Fruit fly (Drosophila melanogaster): Measurements from ENCODE around the gene bigmax.

Gene bigmax

DNA sequence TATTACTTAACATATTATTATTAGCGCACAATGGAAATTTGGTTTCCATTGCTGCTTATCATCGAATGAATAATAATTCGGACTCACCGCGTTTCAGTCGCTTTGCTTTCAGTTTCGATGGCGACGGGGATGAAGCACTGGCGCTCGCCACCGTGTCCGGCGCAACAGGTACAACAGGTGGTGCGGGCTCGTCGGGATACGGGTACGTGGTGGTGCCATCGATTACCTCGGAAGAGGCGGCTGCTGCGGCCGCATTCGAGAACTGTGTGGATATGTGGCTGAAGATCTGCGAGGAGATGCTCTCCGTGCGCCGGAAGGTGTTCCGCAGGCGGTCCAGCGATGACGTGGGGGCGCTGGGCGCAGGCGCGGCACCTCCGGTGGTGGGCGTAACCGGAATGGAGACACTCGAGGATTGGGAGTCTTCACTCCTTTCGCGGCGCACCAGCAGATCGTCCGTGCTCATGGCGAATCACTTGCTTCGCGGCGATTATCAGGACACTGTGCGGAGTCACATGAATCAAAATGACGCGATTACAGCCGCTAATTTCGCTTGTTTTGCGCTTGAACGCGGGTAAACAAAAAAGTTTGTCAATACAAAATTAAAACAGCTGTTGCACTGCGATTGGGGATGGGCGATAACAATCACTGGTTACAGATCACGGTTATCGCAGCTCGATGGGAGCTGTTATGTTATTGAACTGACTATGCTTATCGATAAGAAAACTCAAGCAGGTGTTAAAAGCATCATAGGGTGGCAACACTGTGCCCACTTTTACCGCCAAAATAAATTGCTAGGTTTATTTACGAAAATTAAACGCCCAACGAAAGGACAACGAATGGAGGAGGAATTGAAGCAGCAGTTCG is 49.7 kb downstream of the bigmax start, which contains the start of the genes CG31064 and PolA2 (continued):
- no peak for TF ChIP-seq CG3407 (GFP tag; optimal IDR thresholded peaks at IDR 0.05)
- no peak for TF ChIP-seq sug (tag; optimal IDR thresholded peaks at IDR 0.05)
- TF ChIP-seq CG10267 (tag; optimal IDR thresholded peaks at IDR 0.05): peak; percentile 53
- TF ChIP-seq CG4360 (GFP tag; IDR thresholded peaks at IDR 0.05): no peak
- no peak for TF ChIP-seq bsh (GFP tag; optimal IDR thresholded peaks at IDR 0.05)
- no peak for TF ChIP-seq CG32767 (GFP tag; IDR thresholded peaks at IDR 0.05)
- peak; percentile 7 for TF ChIP-seq CG13624 (GFP tag; optimal IDR thresholded peaks at IDR 0.05)
- TF ChIP-seq Chrac-16 (GFP tag; optimal IDR thresholded peaks at IDR 0.05): no peak
- peak; percentile 72 for TF ChIP-seq unc-4 (GFP tag; IDR thresholded peaks at IDR 0.05; ENCODE audit: partially characterized antibody)
- no peak for TF ChIP-seq Atf-2 (GFP tag; optimal IDR thresholded peaks at IDR 0.05)
- no peak for TF ChIP-seq chif (GFP tag; optimal IDR thresholded peaks at IDR 0.05)
- no peak for TF ChIP-seq Vsx1 (GFP tag; optimal IDR thresholded peaks at IDR 0.05)
- TF ChIP-seq CG8290 (GFP tag; optimal IDR thresholded peaks at IDR 0.05): no peak
- TF ChIP-seq CG8290 (tag; optimal IDR thresholded peaks at IDR 0.05): no peak
- peak; percentile 69; the same call in 1 of the 2 replicates for TF ChIP-seq CG42726 (GFP tag; IDR thresholded peaks at IDR 0.05; ENCODE audit: partially characterized antibody)
- peak; percentile 95 for TF ChIP-seq chinmo (GFP tag; IDR thresholded peaks at IDR 0.05; ENCODE audit: partially characterized antibody)
- peak; percentile 89 for TF ChIP-seq bbx (GFP tag; IDR thresholded peaks at IDR 0.05; ENCODE audit: partially characterized antibody)
- TF ChIP-seq pita (GFP tag; optimal IDR thresholded peaks at IDR 0.05): no peak
- TF ChIP-seq CG11560 (tag; IDR thresholded peaks at IDR 0.05): no peak
- TF ChIP-seq row (GFP tag; IDR thresholded peaks at IDR 0.05): peak; percentile 46; the same call in 1 of the 3 replicates
- no peak for TF ChIP-seq CG17361 (GFP tag; IDR thresholded peaks at IDR 0.05)
- TF ChIP-seq CG18011 (GFP tag; optimal IDR thresholded peaks at IDR 0.05): peak; percentile 17
- TF ChIP-seq Hr39 (optimal IDR thresholded peaks at IDR 0.05): no peak
- no peak for TF ChIP-seq CG1792 (GFP tag; optimal IDR thresholded peaks at IDR 0.05)
- no peak for TF ChIP-seq fd102C (GFP tag; optimal IDR thresholded peaks at IDR 0.05)
- no peak for TF ChIP-seq CG32772 (GFP tag; IDR thresholded peaks at IDR 0.05)
- TF ChIP-seq Dref (GFP tag; IDR thresholded peaks at IDR 0.05): peak; percentile 98
- no peak for TF ChIP-seq dpn (GFP tag; optimal IDR thresholded peaks at IDR 0.05)
- no peak for TF ChIP-seq CG31388 (GFP tag; optimal IDR thresholded peaks at IDR 0.05)
- no peak for TF ChIP-seq CG18599 (GFP tag; optimal IDR thresholded peaks at IDR 0.05)
- TF ChIP-seq jigr1 (GFP tag; IDR thresholded peaks at IDR 0.05): no peak
- 0 out of 2 replicates have a peak, but pooled peaks have one; percentile 35 for TF ChIP-seq ara (GFP tag; IDR thresholded peaks at IDR 0.05)
- no peak for TF ChIP-seq Stat92E (GFP tag; optimal IDR thresholded peaks at IDR 0.05)
- no peak for TF ChIP-seq D19B (GFP tag; optimal IDR thresholded peaks at IDR 0.05)
- TF ChIP-seq crp (GFP tag; optimal IDR thresholded peaks at IDR 0.05): peak; percentile 89 to 97
- no peak for TF ChIP-seq CG18476 (GFP tag; optimal IDR thresholded peaks at IDR 0.05)
- no peak for TF ChIP-seq HHEX (GFP tag; optimal IDR thresholded peaks at IDR 0.05)
- TF ChIP-seq Neu2 (GFP tag; optimal IDR thresholded peaks at IDR 0.05; ENCODE audit: borderline replicate concordance): no peak
- no peak for TF ChIP-seq yki (optimal IDR thresholded peaks at IDR 0.05)
- TF ChIP-seq CG12299 (tag; optimal IDR thresholded peaks at IDR 0.05): no peak
- no peak for TF ChIP-seq Pdp1 (GFP tag; optimal IDR thresholded peaks at IDR 0.05)
- TF ChIP-seq onecut (GFP tag; IDR thresholded peaks at IDR 0.05): no peak
- peak; percentile 89 for TF ChIP-seq CG34224 (GFP tag; IDR thresholded peaks at IDR 0.05; ENCODE audit: partially characterized antibody)
- TF ChIP-seq CG3065 (GFP tag; optimal IDR thresholded peaks at IDR 0.05): no peak
- TF ChIP-seq pan (optimal IDR thresholded peaks at IDR 0.05): no peak
- TF ChIP-seq pan (GFP tag; optimal IDR thresholded peaks at IDR 0.05 in 1 of 2, IDR thresholded peaks at IDR 0.05 in 1 of 2): no peak
- no peak for TF ChIP-seq GATAe (GFP tag; conservative IDR thresholded peaks at IDR 0.05)
- TF ChIP-seq repo (GFP tag; optimal IDR thresholded peaks at IDR 0.05): no peak
- TF ChIP-seq sens (GFP tag): peak; percentile 72

All from whole organism, embryonic.